Worm (Caenorhabditis elegans): ENCODE measurements around the gene C55B6.7.

Gene C55B6.7

DNA sequence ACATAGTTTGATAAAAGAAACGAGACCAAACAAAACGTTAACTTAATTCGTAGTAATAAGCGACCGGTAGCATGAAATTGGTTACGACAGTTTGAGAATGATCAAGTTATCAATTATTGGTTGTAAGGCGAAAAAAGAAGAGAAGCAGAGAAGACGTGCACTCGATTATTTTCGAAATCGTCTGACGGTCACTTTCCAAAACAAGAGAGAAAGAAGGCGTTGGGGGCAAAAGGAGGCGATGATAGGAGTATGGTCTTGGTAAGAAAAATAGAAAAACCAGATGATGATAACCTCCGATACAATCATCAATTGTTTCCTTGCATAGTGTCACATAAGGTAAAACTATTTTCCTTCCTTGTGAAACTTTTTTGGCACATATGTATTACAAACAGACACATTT lies 34.3 kb downstream of the C55B6.7 start:
- TF ChIP-seq dmd-4 (tag; optimal IDR thresholded peaks at IDR 0.05): no peak
- no peak for TF ChIP-seq Y55F3AM.14 (GFP tag; optimal IDR thresholded peaks at IDR 0.05)
- peak; percentile 19 for TF ChIP-seq nhr-25 (tag; optimal IDR thresholded peaks at IDR 0.05)
- TF ChIP-seq blmp-1 (tag; optimal IDR thresholded peaks at IDR 0.05; ENCODE audit: insufficient read depth): peak; percentile 24
- TF ChIP-seq C34F6.9 (tag; optimal IDR thresholded peaks at IDR 0.05): no peak
- no peak for TF ChIP-seq sma-3 (GFP tag; optimal IDR thresholded peaks at IDR 0.05)
- no peak for TF ChIP-seq nhr-129 (tag; optimal IDR thresholded peaks at IDR 0.05)

ce11 chrX:7155879-7156278 lies 35.9 kb downstream of the C55B6.7 start, which contains the start of gene C54D1.7:
TSS of gene C54D1.7 (minus strand) at chrX:7156035.
- TF ChIP-seq sma-3 (GFP tag; optimal IDR thresholded peaks at IDR 0.05): no peak
- no peak for TF ChIP-seq ceh-16 (tag; optimal IDR thresholded peaks at IDR 0.05)
- TF ChIP-seq lsy-2 (tag; optimal IDR thresholded peaks at IDR 0.05): no peak
- TF ChIP-seq nhr-21 (tag; optimal IDR thresholded peaks at IDR 0.05): no peak
- no peak for TF ChIP-seq R02D3.7 (tag; optimal IDR thresholded peaks at IDR 0.05)
- TF ChIP-seq unc-39 (tag; optimal IDR thresholded peaks at IDR 0.05): no peak

DNA sequence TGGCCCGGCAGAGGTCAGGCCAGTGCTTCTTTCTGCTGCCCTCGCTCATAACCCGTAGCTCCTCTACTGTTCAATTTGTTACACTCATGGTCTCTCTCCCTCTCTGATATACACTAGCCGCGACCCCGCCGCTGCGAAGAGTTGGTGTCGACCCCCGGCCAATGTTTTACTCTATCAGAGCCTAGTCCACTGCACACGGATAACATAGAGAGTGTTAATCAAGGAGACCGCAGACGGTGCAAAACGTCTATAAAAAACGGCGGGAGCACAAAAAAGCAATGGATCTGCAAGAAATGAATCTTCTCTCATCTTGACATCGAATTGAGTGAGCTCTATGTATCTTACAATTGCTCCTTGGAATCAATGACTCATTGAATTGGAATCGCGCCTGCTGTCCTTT lies 38.3 kb downstream of the C55B6.7 start:
- TF ChIP-seq elt-3 (tag; optimal IDR thresholded peaks at IDR 0.05) (no peak), nhr-129 (tag; optimal IDR thresholded peaks at IDR 0.05) (peak; percentile 9), F13H6.1 (tag; optimal IDR thresholded peaks at IDR 0.05) (peak; percentile 49)

DNA sequence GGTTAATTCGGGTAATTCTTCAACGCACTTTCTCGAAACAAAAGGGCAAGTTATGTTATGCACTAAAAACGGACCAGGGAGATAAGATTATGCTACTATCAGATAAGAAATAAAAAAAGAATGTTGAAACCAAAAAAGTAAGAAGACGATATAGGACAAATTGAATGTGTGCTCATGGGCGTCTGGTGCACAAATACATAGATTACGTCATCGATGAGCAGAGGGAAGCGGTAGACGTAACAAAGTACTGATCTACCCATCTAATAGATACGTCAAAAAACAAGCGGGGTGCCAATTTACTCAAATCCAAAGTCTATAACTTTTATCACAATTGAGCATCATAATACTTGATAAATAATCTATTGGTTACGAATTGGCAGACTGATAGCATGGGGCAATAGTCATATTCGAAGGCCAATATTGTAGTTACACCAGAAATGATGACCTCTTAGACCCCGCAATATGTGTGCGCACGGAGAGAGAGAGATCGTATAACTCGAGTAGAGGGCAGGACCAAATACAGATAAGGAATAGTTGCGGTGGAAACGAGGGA lies 39.7 kb downstream of the C55B6.7 start:
- no peak for TF ChIP-seq nhr-23 (tag; optimal IDR thresholded peaks at IDR 0.05)
- no peak for TF ChIP-seq lin-13 (GFP tag; optimal IDR thresholded peaks at IDR 0.05)
- TF ChIP-seq nhr-25 (tag; optimal IDR thresholded peaks at IDR 0.05): no peak
- TF ChIP-seq elt-1 (tag; optimal IDR thresholded peaks at IDR 0.05): no peak
- no peak for TF ChIP-seq nhr-12 (tag; optimal IDR thresholded peaks at IDR 0.05)
- TF ChIP-seq unc-62 (GFP tag; optimal IDR thresholded peaks at IDR 0.05): no peak
- no peak for TF ChIP-seq peb-1 (tag; optimal IDR thresholded peaks at IDR 0.05)
- no peak for TF ChIP-seq zag-1 (tag; optimal IDR thresholded peaks at IDR 0.05)
- TF ChIP-seq sma-9 (GFP tag; optimal IDR thresholded peaks at IDR 0.05): no peak
- no peak for TF ChIP-seq sma-9 (tag; optimal IDR thresholded peaks at IDR 0.05)

- TF ChIP-seq nhr-25 (tag; optimal IDR thresholded peaks at IDR 0.05): no peak
- TF ChIP-seq C34F6.9 (tag; optimal IDR thresholded peaks at IDR 0.05): no peak
- no peak for TF ChIP-seq elt-3 (tag; optimal IDR thresholded peaks at IDR 0.05)
- no peak for TF ChIP-seq ztf-1 (GFP tag; conservative IDR thresholded peaks at IDR 0.05)
- TF ChIP-seq sma-9 (GFP tag; optimal IDR thresholded peaks at IDR 0.05): no peak
- TF ChIP-seq sma-9 (tag; optimal IDR thresholded peaks at IDR 0.05): no peak
- no peak for TF ChIP-seq nhr-23 (tag; optimal IDR thresholded peaks at IDR 0.05)
- TF ChIP-seq peb-1 (tag; optimal IDR thresholded peaks at IDR 0.05): no peak
Observed at ce11 chrX:7151189-7151857, 40.5 kb downstream of the C55B6.7 start, which contains the start of gene lam-2. TSS of gene lam-2 (minus strand) at chrX:7151239.

DNA sequence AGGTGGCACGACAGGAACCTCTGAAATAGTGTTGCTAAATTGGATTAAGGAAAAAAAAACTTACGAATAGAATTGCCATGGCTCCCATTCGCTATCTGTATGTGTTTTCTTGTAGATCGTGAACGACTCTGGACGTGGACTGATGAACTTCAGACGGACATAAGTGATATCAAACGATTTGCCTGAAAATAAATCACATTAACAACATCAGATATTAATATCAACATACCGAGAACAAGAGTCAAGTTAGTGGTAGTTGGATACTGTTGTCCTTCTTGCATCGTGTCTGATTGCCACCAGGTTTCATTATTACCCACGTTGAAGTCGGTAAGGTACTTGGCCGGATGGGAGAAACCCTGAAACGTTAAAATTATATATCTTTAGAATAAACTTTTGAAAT lies 42.1 kb downstream of the C55B6.7 start:
- TF ChIP-seq unc-62 (GFP tag; optimal IDR thresholded peaks at IDR 0.05) (no peak), C34F6.9 (tag; optimal IDR thresholded peaks at IDR 0.05) (no peak), mbf-1 (tag; optimal IDR thresholded peaks at IDR 0.05) (no peak), nhr-10 (tag; optimal IDR thresholded peaks at IDR 0.05) (no peak), alr-1 (tag; optimal IDR thresholded peaks at IDR 0.05) (no peak), ztf-4 (tag; optimal IDR thresholded peaks at IDR 0.05) (no peak), egl-27 (tag; optimal IDR thresholded peaks at IDR 0.05) (no peak), ama-1 (optimal IDR thresholded peaks at IDR 0.05) (no peak), fos-1 (tag; optimal IDR thresholded peaks at IDR 0.05) (no peak), sma-3 (GFP tag; optimal IDR thresholded peaks at IDR 0.05) (no peak), mdl-1 (tag; optimal IDR thresholded peaks at IDR 0.05) (no peak), nhr-25 (tag; optimal IDR thresholded peaks at IDR 0.05) (no peak)
